Worm (Caenorhabditis elegans) whole organism, L2 larva: ENCODE results near the gene srd-44.

Experiments
- C34F6.9 ChIP-seq: fragments of 150-350 bp; optimal IDR thresholded peaks from 2 replicates; lab custom pipeline; 2014; ENCODE audit warnings: missing biosample characterization, missing genetic modification characterization
- F13H6.1 ChIP-seq: sonication (generic microtip); optimal IDR thresholded peaks from 2 replicates; lab custom pipeline; 2016; ENCODE audit warnings: missing genetic modification characterization, missing compliant biosample characterization
- ZK546.5 ChIP-seq: sonication (generic microtip); optimal IDR thresholded peaks from 2 replicates; lab custom pipeline; 2017; ENCODE audit warnings: missing biosample characterization, missing genetic modification characterization
- alr-1 ChIP-seq: fragments of 150-350 bp; optimal IDR thresholded peaks from 2 replicates; lab custom pipeline; 2014; ENCODE audit warnings: missing biosample characterization, missing genetic modification characterization
- aly-2 ChIP-seq: fragments of 150-350 bp; optimal IDR thresholded peaks from 2 replicates; lab custom pipeline; 2014; ENCODE audit warnings: missing biosample characterization, missing genetic modification characterization
- blmp-1 ChIP-seq: sonication (generic microtip); optimal IDR thresholded peaks from 2 replicates; lab custom pipeline; 2017; ENCODE audit warnings: missing genetic modification characterization, mild to moderate bottlenecking, missing compliant biosample characterization, antibody characterized with exemption, moderate library complexity; ENCODE audit not compliant: insufficient read depth
- ceh-16 ChIP-seq: fragments of 150-350 bp; optimal IDR thresholded peaks from 2 replicates; lab custom pipeline; 2014; ENCODE audit warnings: missing biosample characterization, missing genetic modification characterization
- ceh-82 ChIP-seq: fragments of 150-350 bp; optimal IDR thresholded peaks from 2 replicates; lab custom pipeline; 2014; ENCODE audit warnings: missing biosample characterization, missing genetic modification characterization
- crh-2 ChIP-seq: sonication (generic microtip); optimal IDR thresholded peaks from 2 replicates; lab custom pipeline; 2017; ENCODE audit warnings: missing biosample characterization, missing genetic modification characterization
- dmd-4 ChIP-seq: sonication (generic microtip); optimal IDR thresholded peaks from 2 replicates; lab custom pipeline; 2017; ENCODE audit warnings: missing biosample characterization, missing genetic modification characterization
- egl-27 ChIP-seq: sonication (generic microtip); optimal IDR thresholded peaks from 3 replicates; lab custom pipeline; 2017; ENCODE audit warnings: missing biosample characterization, missing genetic modification reagents, missing genetic modification characterization
- elt-1 ChIP-seq: fragments of 150-350 bp; optimal IDR thresholded peaks from 2 replicates; lab custom pipeline; 2014; ENCODE audit warnings: missing biosample characterization, missing genetic modification characterization
- fos-1 ChIP-seq: fragments of 150-350 bp; optimal IDR thresholded peaks from 2 replicates; lab custom pipeline; 2014; ENCODE audit warnings: missing biosample characterization, missing genetic modification characterization
- gmeb-1 ChIP-seq: fragments of 150-350 bp; optimal IDR thresholded peaks from 2 replicates; lab custom pipeline; 2014; ENCODE audit warnings: missing biosample characterization, missing genetic modification characterization
- lsy-2 ChIP-seq, 2 experiments: fragments of 150-350 bp in 1 of 2; sonication (generic microtip) in 1 of 2; optimal IDR thresholded peaks; 2 replicates each; lab custom pipeline; 2014 to 2017; ENCODE audit warnings: missing biosample characterization in 2 of 2, missing genetic modification characterization in 2 of 2
- mab-5 ChIP-seq: fragments of 150-350 bp; optimal IDR thresholded peaks from 2 replicates; lab custom pipeline; 2014; ENCODE audit warnings: missing biosample characterization, missing genetic modification characterization
- mbf-1 ChIP-seq: sonication (generic microtip); optimal IDR thresholded peaks from 2 replicates; lab custom pipeline; 2017; ENCODE audit warnings: missing biosample characterization, missing genetic modification characterization
- mdl-1 ChIP-seq, 2 experiments: fragments of 150-350 bp in 1 of 2; sonication (generic microtip) in 1 of 2; optimal IDR thresholded peaks; 2 replicates each; lab custom pipeline; 2017; ENCODE audit warnings: missing biosample characterization in 2 of 2, missing genetic modification characterization in 2 of 2
- nhr-10 ChIP-seq: sonication (generic microtip); optimal IDR thresholded peaks from 2 replicates; lab custom pipeline; 2017; ENCODE audit warnings: missing biosample characterization, missing genetic modification characterization
- nhr-11 ChIP-seq: fragments of 150-350 bp; optimal IDR thresholded peaks from 2 replicates; lab custom pipeline; 2014; ENCODE audit warnings: missing biosample characterization, missing genetic modification characterization
- nhr-12 ChIP-seq: fragments of 150-350 bp; optimal IDR thresholded peaks from 2 replicates; lab custom pipeline; 2014; ENCODE audit warnings: missing biosample characterization, missing genetic modification characterization
- nhr-23 ChIP-seq: fragments of 150-350 bp; optimal IDR thresholded peaks from 2 replicates; lab custom pipeline; 2014; ENCODE audit warnings: missing biosample characterization, missing genetic modification reagents, missing genetic modification characterization
- nhr-237 ChIP-seq: fragments of 150-350 bp; optimal IDR thresholded peaks from 2 replicates; lab custom pipeline; 2014; ENCODE audit warnings: missing biosample characterization, missing genetic modification characterization
- nhr-25 ChIP-seq: fragments of 150-350 bp; sonication (generic microtip); optimal IDR thresholded peaks from 3 replicates; lab custom pipeline; 2014; ENCODE audit warnings: missing biosample characterization, missing genetic modification characterization
- nhr-6 ChIP-seq: fragments of 150-350 bp; optimal IDR thresholded peaks from 2 replicates; lab custom pipeline; 2014; ENCODE audit warnings: missing biosample characterization, missing genetic modification characterization
- nhr-77 ChIP-seq: fragments of 150-350 bp; optimal IDR thresholded peaks from 2 replicates; lab custom pipeline; 2014; ENCODE audit warnings: missing biosample characterization, missing genetic modification characterization
- skn-1 ChIP-seq: sonication (generic microtip); optimal IDR thresholded peaks from 2 replicates; lab custom pipeline; 2017; ENCODE audit warnings: missing biosample characterization, missing genetic modification characterization
- sma-3 ChIP-seq: sonication (generic microtip); optimal IDR thresholded peaks from 2 replicates; lab custom pipeline; 2016; ENCODE audit warnings: missing genetic modification reagents, missing genetic modification characterization, missing compliant biosample characterization
- snpc-4 ChIP-seq: fragments of 150-350 bp; optimal IDR thresholded peaks from 2 replicates; lab custom pipeline; 2014; ENCODE audit warnings: missing biosample characterization, missing genetic modification characterization
- unc-39 ChIP-seq: fragments of 150-350 bp; optimal IDR thresholded peaks from 2 replicates; lab custom pipeline; 2014; ENCODE audit warnings: missing biosample characterization, missing genetic modification characterization
- ztf-1 ChIP-seq: fragments of 200-800 bp; sonication (Bioruptor generic); conservative IDR thresholded peaks from 2 replicates; pipeline ENCODE4 v1.3.6; 2022; ENCODE audit warnings: missing genetic modification characterization, missing compliant biosample characterization
- ztf-11 ChIP-seq: sonication (generic microtip); optimal IDR thresholded peaks from 2 replicates; lab custom pipeline; 2017; ENCODE audit warnings: missing biosample characterization, missing genetic modification characterization
- ztf-4 ChIP-seq: fragments of 150-350 bp; optimal IDR thresholded peaks from 2 replicates; lab custom pipeline; 2014; ENCODE audit warnings: missing biosample characterization, missing genetic modification characterization

Gene srd-44

DNA sequence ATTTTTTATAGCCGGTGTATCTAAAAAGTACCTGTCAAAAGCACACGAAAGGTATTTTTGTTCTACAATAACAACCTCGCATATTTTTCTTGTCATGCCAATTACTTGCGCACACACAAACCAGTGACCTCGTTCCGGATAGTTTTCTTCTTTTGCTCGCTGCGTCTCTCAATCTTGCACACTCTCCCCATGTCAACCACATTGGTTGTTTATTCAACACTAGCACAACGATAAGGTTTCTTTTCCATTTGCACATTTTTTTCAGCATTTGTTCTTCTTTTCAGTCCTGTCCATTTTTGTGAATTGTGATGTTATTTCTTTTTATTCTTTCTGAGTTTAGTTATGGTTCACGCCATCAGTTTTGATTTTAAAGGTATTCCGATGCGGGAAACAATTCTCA is 12.0 kb downstream of the srd-44 start, which contains the start of gene F42F12.3:
TSS of gene F42F12.3 (plus strand) at position 372 of the 400 bp plus-strand sequence.
- TF ChIP-seq fos-1 (tag; lab: Kevin White, UChicago) = peak; percentile 3
- TF ChIP-seq ztf-1 (GFP tag; lab: Robert Waterston, UW) = no peak
- TF ChIP-seq nhr-10 (tag; lab: Kevin White, UChicago) = no peak
- TF ChIP-seq, all 48 proteins: peak for 1

DNA sequence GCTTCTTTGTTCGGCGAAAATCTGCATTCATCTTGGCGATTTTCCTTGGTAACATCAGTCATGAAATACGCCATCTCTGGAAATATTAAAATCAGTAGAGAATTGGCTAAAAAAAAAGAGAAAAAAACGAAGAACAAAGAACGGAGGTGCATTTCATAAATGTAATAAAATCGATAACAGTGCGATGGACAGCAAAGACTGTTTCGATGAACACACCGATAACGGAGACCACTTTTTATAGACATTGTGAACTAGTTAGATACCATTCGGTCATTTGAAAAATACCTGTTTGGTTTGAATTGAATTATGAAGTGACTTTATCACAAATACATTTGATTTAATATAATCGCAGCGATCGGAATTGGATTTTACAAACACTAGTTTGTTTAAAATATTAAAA is 14.6 kb downstream of the srd-44 start, which contains the start of gene F42F12.4:
TSS of gene F42F12.4 (minus strand) at position 76 of the 400 bp plus-strand sequence.
- TF ChIP-seq fos-1 (tag; lab: Kevin White, UChicago) (peak; percentile 11), skn-1 (no peak)

DNA sequence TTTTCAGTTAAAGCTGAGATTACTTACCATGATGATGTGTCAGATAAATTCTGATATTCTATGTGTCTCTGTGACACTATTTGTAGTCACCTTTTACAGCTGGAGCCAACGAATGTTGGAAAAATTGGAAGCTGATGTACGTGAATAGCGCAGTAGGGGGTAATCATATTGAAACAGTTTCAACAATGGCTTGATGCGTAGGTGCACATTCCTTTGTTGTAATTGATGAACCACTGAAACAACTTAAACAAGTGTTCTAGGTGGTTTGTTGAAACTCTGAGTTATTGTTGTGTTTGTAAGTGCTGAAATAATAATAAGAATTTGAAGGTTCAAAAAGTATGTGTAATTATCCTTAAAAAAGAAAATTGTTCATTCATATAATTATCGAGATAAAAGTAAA is 18.3 kb downstream of the srd-44 start, which contains the start of gene nspc-12:
TSS of gene nspc-12 (minus strand) at position 101 of the 400 bp plus-strand sequence.
- TF ChIP-seq unc-39 (tag; lab: Kevin White, UChicago) = no peak
- TF ChIP-seq nhr-12 (tag; lab: Kevin White, UChicago) = no peak
- TF ChIP-seq nhr-6 (tag; lab: Kevin White, UChicago) = no peak
- no peak for TF ChIP-seq nhr-237 (tag; lab: Kevin White, UChicago)
- TF ChIP-seq blmp-1 = no peak
- TF ChIP-seq C34F6.9 (tag; lab: Kevin White, UChicago) = no peak
- no peak for TF ChIP-seq ZK546.5 (tag; lab: Kevin White, UChicago)
- TF ChIP-seq snpc-4 (tag; lab: Kevin White, UChicago) = no peak
- no peak for TF ChIP-seq egl-27
- TF ChIP-seq crh-2 (tag; lab: Kevin White, UChicago) = no peak
- no peak for TF ChIP-seq ztf-11 (tag; lab: Kevin White, UChicago)
- TF ChIP-seq mbf-1 (tag; lab: Kevin White, UChicago) = no peak
- TF ChIP-seq nhr-23 (tag; lab: Kevin White, UChicago) = no peak
- TF ChIP-seq alr-1 (tag; lab: Kevin White, UChicago) = no peak
- no peak for TF ChIP-seq mab-5
- TF ChIP-seq F13H6.1 (tag; lab: Kevin White, UChicago) = no peak
- TF ChIP-seq dmd-4 (tag; lab: Kevin White, UChicago) = no peak
- no peak for TF ChIP-seq mdl-1 (tag; optimal IDR thresholded peaks at IDR 0.05; lab: Kevin White, UChicago)

DNA sequence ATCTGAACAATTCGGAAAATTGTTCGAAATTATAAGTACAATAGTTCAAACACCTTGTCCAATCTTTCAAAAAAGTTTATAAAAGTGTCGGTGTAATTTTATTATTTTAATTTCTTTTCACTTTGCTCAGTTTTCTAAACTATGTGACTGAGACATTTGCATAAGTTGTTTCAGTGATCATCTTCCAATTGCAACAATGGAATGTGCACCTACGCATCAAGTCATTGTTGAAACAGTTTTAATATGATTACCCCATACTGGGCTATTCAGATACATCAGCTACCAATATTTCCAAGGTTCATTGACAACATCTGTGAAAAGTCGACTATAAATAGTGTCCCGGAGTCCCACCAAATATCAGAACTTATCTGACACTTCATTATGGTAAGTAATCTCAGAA is 18.9 kb downstream of the srd-44 start, which contains the start of gene nspc-13:
TSS of gene nspc-13 (plus strand) at position 301 of the 400 bp plus-strand sequence.
- TF ChIP-seq lsy-2 (tag; optimal IDR thresholded peaks at IDR 0.05; lab: Kevin White, UChicago) = no peak
- TF ChIP-seq dmd-4 (tag; lab: Kevin White, UChicago) = no peak
- no peak for TF ChIP-seq aly-2 (tag; lab: Kevin White, UChicago)
- no peak for TF ChIP-seq nhr-25 (tag; lab: Kevin White, UChicago)
- TF ChIP-seq egl-27 = no peak
- no peak for TF ChIP-seq gmeb-1
- no peak for TF ChIP-seq nhr-23 (tag; lab: Kevin White, UChicago)
- TF ChIP-seq nhr-11 = no peak
- no peak for TF ChIP-seq ztf-11 (tag; lab: Kevin White, UChicago)
- no peak for TF ChIP-seq sma-3 (GFP tag; lab: Kevin White, UChicago)
- no peak for TF ChIP-seq nhr-10 (tag; lab: Kevin White, UChicago)

DNA sequence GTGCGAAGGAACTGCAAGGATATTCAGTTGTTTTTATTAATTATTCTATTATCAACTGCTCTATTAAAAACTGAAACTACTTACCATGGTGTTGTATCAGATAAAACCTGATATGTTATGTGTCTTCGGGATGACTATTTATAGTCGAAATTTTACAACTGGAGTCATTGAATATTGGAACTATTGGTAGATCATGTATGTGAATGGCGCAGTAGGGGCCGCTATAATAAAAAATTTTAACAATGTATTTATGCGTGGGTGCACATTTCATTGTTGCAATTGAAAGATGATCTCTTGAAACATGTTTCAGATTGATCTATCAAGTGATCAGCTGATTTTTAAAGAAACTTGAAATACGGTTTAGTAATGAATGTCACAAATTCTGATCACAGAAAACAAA is 20.7 kb downstream of the srd-44 start, which contains the start of gene nspc-14:
TSS of gene nspc-14 (minus strand) at position 101 of the 400 bp plus-strand sequence.
- TF ChIP-seq nhr-25 (tag; lab: Kevin White, UChicago) = no peak
- TF ChIP-seq egl-27 = no peak
- no peak for TF ChIP-seq ceh-16
- TF ChIP-seq sma-3 (GFP tag; lab: Kevin White, UChicago) = no peak
- TF ChIP-seq C34F6.9 (tag; lab: Kevin White, UChicago) = no peak
- no peak for TF ChIP-seq unc-39 (tag; lab: Kevin White, UChicago)
- no peak for TF ChIP-seq skn-1
- no peak for TF ChIP-seq ceh-82 (tag; lab: Kevin White, UChicago)
- no peak for TF ChIP-seq lsy-2 (tag; optimal IDR thresholded peaks at IDR 0.05; lab: Kevin White, UChicago)
- no peak for TF ChIP-seq nhr-77
- TF ChIP-seq nhr-23 (tag; lab: Kevin White, UChicago) = no peak
- TF ChIP-seq mdl-1 (tag; optimal IDR thresholded peaks at IDR 0.05; lab: Kevin White, UChicago) = no peak
- TF ChIP-seq elt-1 = no peak
- TF ChIP-seq ztf-4 = no peak
- no peak for TF ChIP-seq nhr-12 (tag; lab: Kevin White, UChicago)
- TF ChIP-seq, all 48 proteins: peak for 0
